Fruit fly (Drosophila melanogaster): Measurements from ENCODE around the gene hng3.
A peak's percentile ranks its signal among the peaks of the same experiment; 100 is the strongest.

hng3 gene

dm6 chr3L:741687-742086 lies 13.6 kb downstream of the hng3 start (continued):
- TF ChIP-seq cyc (GFP tag; optimal IDR thresholded peaks at IDR 0.05) = no peak
- peak; percentile 18 for TF ChIP-seq topi (GFP tag; optimal IDR thresholded peaks at IDR 0.05)
- peak; percentile 11 for TF ChIP-seq CG8632 (GFP tag; optimal IDR thresholded peaks at IDR 0.05)
- no peak for TF ChIP-seq Hr39 (GFP tag; optimal IDR thresholded peaks at IDR 0.05)
- no peak for TF ChIP-seq esn (GFP tag; optimal IDR thresholded peaks at IDR 0.05)
- no peak for TF ChIP-seq CG6792 (GFP tag; optimal IDR thresholded peaks at IDR 0.05)
- peak; percentile 75 for TF ChIP-seq CG3919 (GFP tag; optimal IDR thresholded peaks at IDR 0.05)
- peak; percentile 95 for TF ChIP-seq CG32006 (GFP tag; optimal IDR thresholded peaks at IDR 0.05)

dm6 chr3L:739357-740130 lies 15.7 kb downstream of the hng3 start:
- TF ChIP-seq Sox15 (GFP tag; optimal IDR thresholded peaks at IDR 0.05) (no peak), svp (GFP tag) (peak; percentile 82), Eip78C (GFP tag) (peak; percentile 87), CG31627 (GFP tag; optimal IDR thresholded peaks at IDR 0.05) (peak; percentile 24), CG3919 (GFP tag; optimal IDR thresholded peaks at IDR 0.05) (peak; percentile 38), Met (GFP tag; optimal IDR thresholded peaks at IDR 0.05) (peak; percentile 42), CG7368 (GFP tag; optimal IDR thresholded peaks at IDR 0.05) (peak; percentile 31), CG15336 (GFP tag; IDR thresholded peaks at IDR 0.05) (no peak), ss (GFP tag; optimal IDR thresholded peaks at IDR 0.05) (peak in 1 of 2 experiments; percentile 29), CG10631 (GFP tag; optimal IDR thresholded peaks at IDR 0.05) (peak; percentile 35), Sox14 (GFP tag; optimal IDR thresholded peaks at IDR 0.05) (peak; percentile 12), Hr4 (GFP tag; optimal IDR thresholded peaks at IDR 0.05) (peak; percentile 30), acj6 (GFP tag; optimal IDR thresholded peaks at IDR 0.05) (no peak), CG10669 (GFP tag; optimal IDR thresholded peaks at IDR 0.05) (peak; percentile 27), dac (GFP tag; optimal IDR thresholded peaks at IDR 0.05) (peak; percentile 18), pdm3 (GFP tag; optimal IDR thresholded peaks at IDR 0.05) (peak; percentile 26), CG8632 (GFP tag; optimal IDR thresholded peaks at IDR 0.05) (no peak), Ets96B (tag; optimal IDR thresholded peaks at IDR 0.05) (peak; percentile 4), Sox102F (GFP tag; optimal IDR thresholded peaks at IDR 0.05) (peak; percentile 48), eg (GFP tag; IDR thresholded peaks at IDR 0.05) (peak; percentile 38; the same call in 2 of the 3 replicates), topi (GFP tag; optimal IDR thresholded peaks at IDR 0.05) (no peak), Blimp-1 (GFP tag; optimal IDR thresholded peaks at IDR 0.05) (no peak), Gug (GFP tag; IDR thresholded peaks at IDR 0.05) (no peak; the same call in 1 of the 2 replicates), CG32006 (GFP tag; optimal IDR thresholded peaks at IDR 0.05) (peak; percentile 55), Lpt (GFP tag; optimal IDR thresholded peaks at IDR 0.05) (no peak), fkh (GFP tag; optimal IDR thresholded peaks at IDR 0.05) (peak; percentile 47), CG1621 (tag; optimal IDR thresholded peaks at IDR 0.05) (peak; percentile 54), Eip75B (GFP tag; optimal IDR thresholded peaks at IDR 0.05) (no peak), fd59A (GFP tag; optimal IDR thresholded peaks at IDR 0.05) (peak; percentile 13), CG4318 (GFP tag; optimal IDR thresholded peaks at IDR 0.05) (peak; percentile 6), CG3032 (tag; optimal IDR thresholded peaks at IDR 0.05) (peak; percentile 24), CG6163 (GFP tag; IDR thresholded peaks at IDR 0.05) (peak; percentile 63), vri (GFP tag; optimal IDR thresholded peaks at IDR 0.05) (peak; percentile 26), CG6276 (GFP tag; optimal IDR thresholded peaks at IDR 0.05) (peak; percentile 33), Ets21C (GFP tag; optimal IDR thresholded peaks at IDR 0.05) (peak; percentile 23), lz (GFP tag; optimal IDR thresholded peaks at IDR 0.05) (peak; percentile 5), net (GFP tag; optimal IDR thresholded peaks at IDR 0.05) (peak; percentile 13), spab (GFP tag; optimal IDR thresholded peaks at IDR 0.05) (peak; percentile 19), Hr39 (GFP tag; optimal IDR thresholded peaks at IDR 0.05) (peak; percentile 32)

All from whole organism, prepupa.